Worm (Caenorhabditis elegans) whole organism, L2 larva: ENCODE results near the gene C07B5.2.

Experiments
- C34F6.9 ChIP-seq: fragments of 150-350 bp; optimal IDR thresholded peaks from 2 replicates; lab custom pipeline; 2014; ENCODE audit warnings: missing biosample characterization, missing genetic modification characterization
- F13H6.1 ChIP-seq: sonication (generic microtip); optimal IDR thresholded peaks from 2 replicates; lab custom pipeline; 2016; ENCODE audit warnings: missing genetic modification characterization, missing compliant biosample characterization
- R02D3.7 ChIP-seq: fragments of 150-350 bp; optimal IDR thresholded peaks from 2 replicates; lab custom pipeline; 2014; ENCODE audit warnings: missing biosample characterization, missing genetic modification characterization
- Y55F3AM.14 ChIP-seq: fragments of 200-800 bp; sonication (Bioruptor generic); optimal IDR thresholded peaks from 2 replicates; lab custom pipeline; 2018; ENCODE audit warnings: mild to moderate bottlenecking, missing genetic modification characterization, missing compliant biosample characterization
- alr-1 ChIP-seq: fragments of 150-350 bp; optimal IDR thresholded peaks from 2 replicates; lab custom pipeline; 2014; ENCODE audit warnings: missing biosample characterization, missing genetic modification characterization
- aly-2 ChIP-seq: fragments of 150-350 bp; optimal IDR thresholded peaks from 2 replicates; lab custom pipeline; 2014; ENCODE audit warnings: missing biosample characterization, missing genetic modification characterization
- ama-1 ChIP-seq: fragments of 150-350 bp; optimal IDR thresholded peaks from 2 replicates; lab custom pipeline; 2018; ENCODE audit warnings: inconsistent platforms
- blmp-1 ChIP-seq: sonication (generic microtip); optimal IDR thresholded peaks from 2 replicates; lab custom pipeline; 2017; ENCODE audit warnings: missing genetic modification characterization, mild to moderate bottlenecking, missing compliant biosample characterization, antibody characterized with exemption, moderate library complexity; ENCODE audit not compliant: insufficient read depth
- ceh-16 ChIP-seq: fragments of 150-350 bp; optimal IDR thresholded peaks from 2 replicates; lab custom pipeline; 2014; ENCODE audit warnings: missing biosample characterization, missing genetic modification characterization
- ceh-82 ChIP-seq: fragments of 150-350 bp; optimal IDR thresholded peaks from 2 replicates; lab custom pipeline; 2014; ENCODE audit warnings: missing biosample characterization, missing genetic modification characterization
- crh-2 ChIP-seq: sonication (generic microtip); optimal IDR thresholded peaks from 2 replicates; lab custom pipeline; 2017; ENCODE audit warnings: missing biosample characterization, missing genetic modification characterization
- dmd-4 ChIP-seq: sonication (generic microtip); optimal IDR thresholded peaks from 2 replicates; lab custom pipeline; 2017; ENCODE audit warnings: missing biosample characterization, missing genetic modification characterization
- egl-27 ChIP-seq: sonication (generic microtip); optimal IDR thresholded peaks from 3 replicates; lab custom pipeline; 2017; ENCODE audit warnings: missing biosample characterization, missing genetic modification reagents, missing genetic modification characterization
- elt-1 ChIP-seq: fragments of 150-350 bp; optimal IDR thresholded peaks from 2 replicates; lab custom pipeline; 2014; ENCODE audit warnings: missing biosample characterization, missing genetic modification characterization
- elt-3 ChIP-seq: sonication (generic microtip); optimal IDR thresholded peaks from 2 replicates; lab custom pipeline; 2017; ENCODE audit warnings: missing biosample characterization, missing genetic modification characterization
- fos-1 ChIP-seq: fragments of 150-350 bp; optimal IDR thresholded peaks from 2 replicates; lab custom pipeline; 2014; ENCODE audit warnings: missing biosample characterization, missing genetic modification characterization
- gmeb-1 ChIP-seq: fragments of 150-350 bp; optimal IDR thresholded peaks from 2 replicates; lab custom pipeline; 2014; ENCODE audit warnings: missing biosample characterization, missing genetic modification characterization
- lin-11 ChIP-seq: fragments of 150-350 bp; sonication (generic microtip); optimal IDR thresholded peaks from 2 replicates; lab custom pipeline; 2014; ENCODE audit warnings: missing biosample characterization, missing genetic modification characterization, inconsistent platforms, mixed read lengths
- lin-13 ChIP-seq: fragments of 150-350 bp; optimal IDR thresholded peaks from 2 replicates; lab custom pipeline; 2014; ENCODE audit warnings: missing biosample characterization, missing genetic modification reagents, missing genetic modification characterization
- lin-39 ChIP-seq: fragments of 150-350 bp; optimal IDR thresholded peaks from 2 replicates; lab custom pipeline; 2014; ENCODE audit warnings: missing biosample characterization, missing genetic modification reagents, missing genetic modification characterization
- lsy-2 ChIP-seq, 2 experiments: fragments of 150-350 bp in 1 of 2; sonication (generic microtip) in 1 of 2; optimal IDR thresholded peaks; 2 replicates each; lab custom pipeline; 2014 to 2017; ENCODE audit warnings: missing biosample characterization in 2 of 2, missing genetic modification characterization in 2 of 2
- mab-5 ChIP-seq: fragments of 150-350 bp; optimal IDR thresholded peaks from 2 replicates; lab custom pipeline; 2014; ENCODE audit warnings: missing biosample characterization, missing genetic modification characterization
- mbf-1 ChIP-seq: sonication (generic microtip); optimal IDR thresholded peaks from 2 replicates; lab custom pipeline; 2017; ENCODE audit warnings: missing biosample characterization, missing genetic modification characterization
- mdl-1 ChIP-seq, 2 experiments: fragments of 150-350 bp in 1 of 2; sonication (generic microtip) in 1 of 2; optimal IDR thresholded peaks; 2 replicates each; lab custom pipeline; 2017; ENCODE audit warnings: missing biosample characterization in 2 of 2, missing genetic modification characterization in 2 of 2
- nhr-10 ChIP-seq: sonication (generic microtip); optimal IDR thresholded peaks from 2 replicates; lab custom pipeline; 2017; ENCODE audit warnings: missing biosample characterization, missing genetic modification characterization
- nhr-11 ChIP-seq: fragments of 150-350 bp; optimal IDR thresholded peaks from 2 replicates; lab custom pipeline; 2014; ENCODE audit warnings: missing biosample characterization, missing genetic modification characterization
- nhr-12 ChIP-seq: fragments of 150-350 bp; optimal IDR thresholded peaks from 2 replicates; lab custom pipeline; 2014; ENCODE audit warnings: missing biosample characterization, missing genetic modification characterization
- nhr-129 ChIP-seq: fragments of 150-350 bp; optimal IDR thresholded peaks from 2 replicates; lab custom pipeline; 2014; ENCODE audit warnings: missing biosample characterization, missing genetic modification characterization
- nhr-21 ChIP-seq: fragments of 150-350 bp; optimal IDR thresholded peaks from 2 replicates; lab custom pipeline; 2014; ENCODE audit warnings: missing biosample characterization, missing genetic modification characterization
- nhr-237 ChIP-seq: fragments of 150-350 bp; optimal IDR thresholded peaks from 2 replicates; lab custom pipeline; 2014; ENCODE audit warnings: missing biosample characterization, missing genetic modification characterization
- nhr-25 ChIP-seq: fragments of 150-350 bp; sonication (generic microtip); optimal IDR thresholded peaks from 3 replicates; lab custom pipeline; 2014; ENCODE audit warnings: missing biosample characterization, missing genetic modification characterization
- nhr-6 ChIP-seq: fragments of 150-350 bp; optimal IDR thresholded peaks from 2 replicates; lab custom pipeline; 2014; ENCODE audit warnings: missing biosample characterization, missing genetic modification characterization
- nhr-77 ChIP-seq: fragments of 150-350 bp; optimal IDR thresholded peaks from 2 replicates; lab custom pipeline; 2014; ENCODE audit warnings: missing biosample characterization, missing genetic modification characterization
- peb-1 ChIP-seq: fragments of 150-350 bp; optimal IDR thresholded peaks from 2 replicates; lab custom pipeline; 2014; ENCODE audit warnings: missing biosample characterization, missing genetic modification characterization
- sem-4 ChIP-seq: fragments of 150-350 bp; optimal IDR thresholded peaks from 2 replicates; lab custom pipeline; 2014; ENCODE audit warnings: missing biosample characterization, missing genetic modification reagents, missing genetic modification characterization
- sma-3 ChIP-seq: sonication (generic microtip); optimal IDR thresholded peaks from 2 replicates; lab custom pipeline; 2016; ENCODE audit warnings: missing genetic modification reagents, missing genetic modification characterization, missing compliant biosample characterization
- sma-9 ChIP-seq, 2 experiments: fragments of 150-350 bp in 1 of 2; sonication (generic microtip) in 1 of 2; optimal IDR thresholded peaks; 2 replicates each; lab custom pipeline; 2014 to 2016; ENCODE audit warnings: missing genetic modification characterization in 2 of 2, mild to moderate bottlenecking in 1 of 2, missing biosample characterization in 1 of 2, missing compliant biosample characterization in 1 of 2, missing genetic modification reagents in 1 of 2, moderate library complexity in 1 of 2
- snpc-4 ChIP-seq: fragments of 150-350 bp; optimal IDR thresholded peaks from 2 replicates; lab custom pipeline; 2014; ENCODE audit warnings: missing biosample characterization, missing genetic modification characterization
- unc-39 ChIP-seq: fragments of 150-350 bp; optimal IDR thresholded peaks from 2 replicates; lab custom pipeline; 2014; ENCODE audit warnings: missing biosample characterization, missing genetic modification characterization
- unc-55 ChIP-seq: fragments of 150-350 bp; sonication (generic microtip); optimal IDR thresholded peaks from 3 replicates; lab custom pipeline; 2014; ENCODE audit warnings: missing biosample characterization, missing genetic modification reagents, missing genetic modification characterization
- unc-62 ChIP-seq: fragments of 150-350 bp; optimal IDR thresholded peaks from 2 replicates; lab custom pipeline; 2014; ENCODE audit warnings: missing biosample characterization, missing genetic modification reagents, missing genetic modification characterization
- zag-1 ChIP-seq: fragments of 150-350 bp; optimal IDR thresholded peaks from 2 replicates; lab custom pipeline; 2014; ENCODE audit warnings: missing biosample characterization, missing genetic modification characterization
- ztf-1 ChIP-seq: fragments of 200-800 bp; sonication (Bioruptor generic); conservative IDR thresholded peaks from 2 replicates; pipeline ENCODE4 v1.3.6; 2022; ENCODE audit warnings: missing genetic modification characterization, missing compliant biosample characterization
- ztf-11 ChIP-seq: sonication (generic microtip); optimal IDR thresholded peaks from 2 replicates; lab custom pipeline; 2017; ENCODE audit warnings: missing biosample characterization, missing genetic modification characterization
- ztf-4 ChIP-seq: fragments of 150-350 bp; optimal IDR thresholded peaks from 2 replicates; lab custom pipeline; 2014; ENCODE audit warnings: missing biosample characterization, missing genetic modification characterization

C07B5.2 gene

ce11 chrX:9547264-9547751 is 30.3 kb upstream of the C07B5.2 start (continued):
- TF ChIP-seq nhr-10 (tag; lab: Kevin White, UChicago), result no peak
- peak; percentile 83 for TF ChIP-seq nhr-25
- no peak for TF ChIP-seq nhr-11 (tag; lab: Kevin White, UChicago)
- no peak for TF ChIP-seq unc-55

- peak; percentile 62 for TF ChIP-seq nhr-129 (tag; lab: Kevin White, UChicago)
- no peak for TF ChIP-seq Y55F3AM.14 (GFP tag; lab: Kevin White, UChicago)
- no peak for TF ChIP-seq mab-5
- TF ChIP-seq gmeb-1 (tag; lab: Kevin White, UChicago), result no peak
- no peak for TF ChIP-seq nhr-12 (tag; lab: Kevin White, UChicago)
- TF ChIP-seq F13H6.1, result no peak
- no peak for TF ChIP-seq ztf-11 (tag; lab: Kevin White, UChicago)
These were observed 29.6 kb upstream of the C07B5.2 start for ce11 chrX:9546640-9547039.

- TF ChIP-seq mab-5, result no peak
- peak; percentile 60 for TF ChIP-seq C34F6.9 (tag; lab: Kevin White, UChicago)
- TF ChIP-seq aly-2 (tag; lab: Kevin White, UChicago), result no peak
- TF ChIP-seq ceh-16 (tag; lab: Kevin White, UChicago), result no peak
- TF ChIP-seq lin-11 (tag; lab: Kevin White, UChicago), result no peak
- TF ChIP-seq nhr-10 (tag; lab: Kevin White, UChicago), result no peak
- no peak for TF ChIP-seq nhr-12 (tag; lab: Kevin White, UChicago)
- TF ChIP-seq crh-2 (tag; lab: Kevin White, UChicago), result peak; percentile 58
- TF ChIP-seq nhr-11 (tag; lab: Kevin White, UChicago), result no peak
- TF ChIP-seq ztf-1 (GFP tag; lab: Robert Waterston, UW), result no peak
- TF ChIP-seq lsy-2 (tag; optimal IDR thresholded peaks at IDR 0.05; lab: Kevin White, UChicago), result peak in 1 of 2 experiments; percentile 23
- TF ChIP-seq blmp-1 (tag; lab: Kevin White, UChicago), result peak; percentile 61
- no peak for TF ChIP-seq gmeb-1 (tag; lab: Kevin White, UChicago)
- TF ChIP-seq ama-1 (lab: Kevin White, UChicago), result no peak
- no peak for TF ChIP-seq nhr-237 (tag; lab: Kevin White, UChicago)
- no peak for TF ChIP-seq dmd-4 (tag; lab: Kevin White, UChicago)
- no peak for TF ChIP-seq Y55F3AM.14 (GFP tag; lab: Kevin White, UChicago)
- TF ChIP-seq snpc-4, result no peak
- no peak for TF ChIP-seq sem-4
- no peak for TF ChIP-seq lin-39 (tag; lab: Kevin White, UChicago)
- peak; percentile 60 for TF ChIP-seq F13H6.1
- TF ChIP-seq ztf-4, result no peak
- TF ChIP-seq mdl-1 (tag; optimal IDR thresholded peaks at IDR 0.05; lab: Kevin White, UChicago), result no peak
- no peak for TF ChIP-seq egl-27 (tag; lab: Kevin White, UChicago)
- no peak for TF ChIP-seq alr-1 (tag; lab: Kevin White, UChicago)
- no peak for TF ChIP-seq sma-3 (GFP tag; lab: Kevin White, UChicago)
- TF ChIP-seq elt-3, result no peak
- TF ChIP-seq nhr-21 (tag; lab: Kevin White, UChicago), result no peak
- no peak for TF ChIP-seq nhr-6 (tag; lab: Kevin White, UChicago)
- TF ChIP-seq fos-1 (tag; lab: Kevin White, UChicago), result no peak
- TF ChIP-seq elt-1 (tag; lab: Kevin White, UChicago), result no peak
- no peak for TF ChIP-seq R02D3.7 (tag; lab: Kevin White, UChicago)
- TF ChIP-seq peb-1, result no peak
- no peak for TF ChIP-seq ztf-11 (tag; lab: Kevin White, UChicago)
- no peak for TF ChIP-seq nhr-25
- TF ChIP-seq nhr-129 (tag; lab: Kevin White, UChicago), result peak; percentile 74
- peak; percentile 25 for TF ChIP-seq sma-9 (GFP tag; optimal IDR thresholded peaks at IDR 0.05; lab: Kevin White, UChicago)
- no peak for TF ChIP-seq sma-9 (tag; optimal IDR thresholded peaks at IDR 0.05; lab: Kevin White, UChicago)
- no peak for TF ChIP-seq unc-62
- no peak for TF ChIP-seq zag-1
- no peak for TF ChIP-seq unc-39 (tag; lab: Kevin White, UChicago)
- no peak for TF ChIP-seq mbf-1 (tag; lab: Kevin White, UChicago)
- no peak for TF ChIP-seq lin-13 (GFP tag; lab: Kevin White, UChicago)
- no peak for TF ChIP-seq ceh-82 (tag; lab: Kevin White, UChicago)
- no peak for TF ChIP-seq nhr-77 (tag; lab: Kevin White, UChicago)
- TF ChIP-seq, all 48 proteins: peak for 7
These were observed 27.4 kb upstream of the C07B5.2 start for ce11 chrX:9544405-9544804.
